Fruit fly (Drosophila melanogaster) whole organism: ENCODE data around the gene CG14195.

Experiments used
- CG8478 ChIP-seq: fragments of >200 bp; optimal IDR thresholded peaks from 2 replicates; lab custom pipeline; 2018; ENCODE audit warnings: inconsistent platforms
- pan ChIP-seq: fragments of >200 bp; optimal IDR thresholded peaks from 2 replicates; lab custom pipeline; 2017
- usp ChIP-seq: fragments of >200 bp; optimal IDR thresholded peaks from 2 replicates; lab custom pipeline; 2017; ENCODE audit warnings: missing biosample characterization, missing genetic modification characterization, mixed read lengths

DNA sequence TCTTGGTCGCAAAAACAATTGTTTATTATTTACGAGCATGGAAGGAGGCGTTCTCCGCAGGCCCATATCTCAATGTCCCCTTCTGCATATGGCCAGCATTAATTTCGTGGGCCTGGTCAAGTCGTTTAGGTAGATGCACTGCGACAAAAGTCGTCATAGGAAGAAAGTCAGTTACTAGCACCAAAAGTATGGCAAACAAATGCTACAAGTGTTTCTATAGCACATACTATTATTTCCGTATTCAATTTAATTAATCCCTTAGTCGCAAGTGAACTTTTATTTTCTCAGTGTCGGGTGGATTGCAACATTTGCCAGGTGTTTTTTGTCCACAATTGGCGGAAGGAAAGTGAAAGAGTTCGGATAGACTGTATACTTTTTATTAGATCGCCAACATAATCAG, 38.9 kb downstream of the CG14195 start:
- TF ChIP-seq pan (lab: Kevin White, UChicago) (no peak), usp (GFP tag; lab: Kevin White, UChicago) (no peak), CG8478 (lab: Kevin White, UChicago) (no peak)
